Worm (Caenorhabditis elegans): ENCODE results near the gene F47B8.1.

ce11 chrV:14296499-14296898, 17.6 kb downstream of the F47B8.1 start, which contains the start of gene F14D7.3:
- TF ChIP-seq ztf-22 (GFP tag; optimal IDR thresholded peaks at IDR 0.05): no peak
- TF ChIP-seq nfyb-1 (GFP tag; IDR thresholded peaks at IDR 0.05): no peak
- no peak for TF ChIP-seq B0336.3 (GFP tag; IDR thresholded peaks at IDR 0.05)
- no peak for TF ChIP-seq ets-4 (GFP tag; optimal IDR thresholded peaks at IDR 0.05)
- TF ChIP-seq K12H6.12 (tag; optimal IDR thresholded peaks at IDR 0.05): no peak

Data from whole organism, young adult.